Fruit fly (Drosophila melanogaster) whole organism, embryonic: Measurements from ENCODE around the gene CG7650.

Experiments used
- B-H1 ChIP-seq: fragments of 200-800 bp; sonication (Bioruptor generic); IDR thresholded peaks from 3 replicates; pipeline ENCODE4 v1.3.6; 2022; ENCODE audit warnings: missing biosample characterization, missing genetic modification characterization
- CG11504 ChIP-seq: fragments of 200-800 bp; sonication (Bioruptor generic); optimal IDR thresholded peaks from 3 replicates; lab custom pipeline; 2019; ENCODE audit warnings: missing biosample characterization, mild to moderate bottlenecking, missing genetic modification characterization, moderate library complexity
- CG12071 ChIP-seq: fragments of 200-800 bp; sonication (Bioruptor generic); optimal IDR thresholded peaks from 3 replicates; lab custom pipeline; 2018; ENCODE audit warnings: missing biosample characterization, mild to moderate bottlenecking, missing genetic modification characterization
- CG12219 ChIP-seq: fragments of 200-800 bp; sonication (Bioruptor generic); optimal IDR thresholded peaks from 3 replicates; lab custom pipeline; 2018; ENCODE audit warnings: missing biosample characterization, mild to moderate bottlenecking, missing genetic modification characterization
- CG13287 ChIP-seq: fragments of 200-800 bp; sonication (Bioruptor generic); IDR thresholded peaks from 2 replicates; pipeline ENCODE4 v1.3.6; 2022; ENCODE audit warnings: missing biosample characterization, missing genetic modification characterization; ENCODE audit not compliant: partially characterized antibody
- CG15269 ChIP-seq: fragments of 200-800 bp; sonication (Bioruptor generic); optimal IDR thresholded peaks from 2 replicates; lab custom pipeline; 2018; ENCODE audit warnings: missing biosample characterization, mild to moderate bottlenecking, missing genetic modification characterization, moderate library complexity
- CG1603 ChIP-seq: fragments of 200-800 bp; sonication (Bioruptor generic); optimal IDR thresholded peaks from 2 replicates; lab custom pipeline; 2019; ENCODE audit warnings: missing biosample characterization, mild to moderate bottlenecking, missing genetic modification characterization, moderate library complexity
- CG17186 ChIP-seq: fragments of 200-800 bp; sonication (Bioruptor generic); optimal IDR thresholded peaks from 3 replicates; lab custom pipeline; 2017; ENCODE audit warnings: missing biosample characterization, missing genetic modification reagents, missing genetic modification characterization
- CG1792 ChIP-seq: fragments of 200-800 bp; sonication (Bioruptor generic); optimal IDR thresholded peaks from 2 replicates; lab custom pipeline; 2016; ENCODE audit warnings: missing biosample characterization, missing genetic modification characterization
- CG2129 ChIP-seq: fragments of 200-800 bp; sonication (Bioruptor generic); IDR thresholded peaks from 2 replicates; pipeline ENCODE4 v1.3.6; 2022; ENCODE audit warnings: missing biosample characterization, missing genetic modification characterization; ENCODE audit not compliant: partially characterized antibody
- CG2202 ChIP-seq: fragments of 200-800 bp; sonication (Bioruptor generic); optimal IDR thresholded peaks from 2 replicates; lab custom pipeline; 2018; ENCODE audit warnings: missing biosample characterization, mild to moderate bottlenecking, missing genetic modification characterization
- CG32772 ChIP-seq: fragments of 200-800 bp; sonication (Bioruptor generic); IDR thresholded peaks from 2 replicates; pipeline ENCODE4 v1.3.6; 2022; ENCODE audit warnings: missing biosample characterization, missing genetic modification characterization
- CG4404 ChIP-seq: fragments of 200-800 bp; sonication (Bioruptor generic); IDR thresholded peaks from 2 replicates; pipeline ENCODE4 v1.3.6; 2022; ENCODE audit warnings: missing biosample characterization, missing genetic modification characterization
- CG6654 ChIP-seq: fragments of 200-800 bp; sonication (Bioruptor generic); optimal IDR thresholded peaks from 2 replicates; lab custom pipeline; 2017; ENCODE audit warnings: missing biosample characterization, mild to moderate bottlenecking, missing genetic modification characterization
- CG7357 ChIP-seq: fragments of 200-800 bp; sonication (Bioruptor generic); IDR thresholded peaks from 3 replicates; pipeline ENCODE4 v1.3.6; 2022; ENCODE audit warnings: missing biosample characterization, missing genetic modification characterization
- CG7372 ChIP-seq: fragments of 200-800 bp; sonication (Bioruptor generic); IDR thresholded peaks from 2 replicates; pipeline ENCODE4 v1.3.6; 2022; ENCODE audit warnings: missing biosample characterization, missing genetic modification characterization
- CG7745 ChIP-seq: fragments of 200-800 bp; sonication (Bioruptor generic); optimal IDR thresholded peaks from 2 replicates; lab custom pipeline; 2018; ENCODE audit warnings: missing biosample characterization, mild to moderate bottlenecking, missing genetic modification characterization, moderate library complexity
- CG9437 ChIP-seq: fragments of 200-800 bp; sonication (Bioruptor generic); optimal IDR thresholded peaks from 2 replicates; lab custom pipeline; 2018; ENCODE audit warnings: missing biosample characterization, mild to moderate bottlenecking, missing genetic modification characterization
- CG9727 ChIP-seq: fragments of 200-800 bp; sonication (Bioruptor generic); optimal IDR thresholded peaks from 3 replicates; lab custom pipeline; 2017; ENCODE audit warnings: missing biosample characterization, mild to moderate bottlenecking, missing genetic modification characterization
- CTCF ChIP-seq: fragments of 200-800 bp; sonication (Bioruptor generic); optimal IDR thresholded peaks from 2 replicates; lab custom pipeline; 2017; ENCODE audit warnings: missing biosample characterization, mild to moderate bottlenecking, missing genetic modification characterization, moderate library complexity
- Camta ChIP-seq: fragments of 200-800 bp; sonication (Bioruptor generic); optimal IDR thresholded peaks from 2 replicates; lab custom pipeline; 2016; ENCODE audit warnings: missing biosample characterization, missing genetic modification characterization
- Deaf1 ChIP-seq: fragments of 200-800 bp; optimal IDR thresholded peaks from 3 replicates; lab custom pipeline; 2019; ENCODE audit warnings: missing biosample characterization, mild to moderate bottlenecking, missing genetic modification characterization, moderate library complexity
- HmgD ChIP-seq: fragments of 200-800 bp; sonication (Bioruptor generic); optimal IDR thresholded peaks from 3 replicates; lab custom pipeline; 2016; ENCODE audit warnings: missing biosample characterization, missing genetic modification characterization
- Hr78 ChIP-seq, 2 experiments: fragments of 200-800 bp in 1 of 2; fragments of >200 bp in 1 of 2; sonication (Bioruptor generic) in 1 of 2; optimal IDR thresholded peaks; 2 replicates each; lab custom pipeline; 2017 to 2019; ENCODE audit warnings: missing biosample characterization in 2 of 2, missing genetic modification characterization in 2 of 2, mild to moderate bottlenecking in 1 of 2, moderate library complexity in 1 of 2
- NfI ChIP-seq: fragments of 200-800 bp; sonication (Bioruptor generic); optimal IDR thresholded peaks from 3 replicates; lab custom pipeline; 2018; ENCODE audit warnings: missing biosample characterization, mild to moderate bottlenecking, missing genetic modification characterization, moderate library complexity
- Oaz ChIP-seq: fragments of 200-800 bp; sonication (Bioruptor generic); IDR thresholded peaks from 2 replicates; pipeline ENCODE4 v1.3.6; 2022; ENCODE audit warnings: missing biosample characterization, missing genetic modification characterization
- Opbp ChIP-seq: fragments of 200-800 bp; sonication (Bioruptor generic); IDR thresholded peaks from 3 replicates; pipeline ENCODE4 v1.3.6; 2022; ENCODE audit warnings: missing biosample characterization, missing genetic modification characterization; ENCODE audit not compliant: partially characterized antibody
- Sry-δ ChIP-seq: fragments of 200-800 bp; sonication (Bioruptor generic); optimal IDR thresholded peaks from 2 replicates; lab custom pipeline; 2016; ENCODE audit warnings: missing biosample characterization, missing genetic modification characterization
- Ssrp ChIP-seq: fragments of 200-800 bp; sonication (Bioruptor generic); optimal IDR thresholded peaks from 2 replicates; lab custom pipeline; 2018; ENCODE audit warnings: missing biosample characterization, mild to moderate bottlenecking, missing genetic modification characterization, moderate library complexity
- YL-1 ChIP-seq: fragments of 200-800 bp; sonication (Bioruptor generic); optimal IDR thresholded peaks from 3 replicates; lab custom pipeline; 2017; ENCODE audit warnings: missing biosample characterization, mild to moderate bottlenecking, missing genetic modification characterization
- ara ChIP-seq: fragments of 200-800 bp; sonication (Bioruptor generic); IDR thresholded peaks from 2 replicates; pipeline ENCODE4 v1.3.6; 2022; ENCODE audit warnings: missing biosample characterization, missing genetic modification characterization
- caup ChIP-seq: fragments of 200-800 bp; sonication (Bioruptor generic); optimal IDR thresholded peaks from 3 replicates; lab custom pipeline; 2017; ENCODE audit warnings: missing biosample characterization, mild to moderate bottlenecking, missing genetic modification characterization, moderate library complexity; ENCODE audit not compliant: severe bottlenecking
- cg ChIP-seq: fragments of 200-800 bp; sonication (Bioruptor generic); optimal IDR thresholded peaks from 3 replicates; lab custom pipeline; 2019; ENCODE audit warnings: missing biosample characterization, mild to moderate bottlenecking, missing genetic modification characterization, moderate library complexity
- croc ChIP-seq: fragments of 200-800 bp; sonication (Bioruptor generic); conservative IDR thresholded peaks from 3 replicates; pipeline ENCODE4 v1.3.6; 2022; ENCODE audit warnings: missing biosample characterization, missing genetic modification characterization
- emc ChIP-seq: fragments of 200-800 bp; sonication (Bioruptor generic); optimal IDR thresholded peaks from 2 replicates; lab custom pipeline; 2016; ENCODE audit warnings: missing biosample characterization, missing genetic modification characterization
- exex ChIP-seq: fragments of 200-800 bp; sonication (Bioruptor generic); optimal IDR thresholded peaks from 4 replicates; lab custom pipeline; 2018; ENCODE audit warnings: missing biosample characterization, mild to moderate bottlenecking, missing genetic modification characterization, moderate library complexity
- fu2 ChIP-seq: fragments of 200-800 bp; sonication (Bioruptor generic); optimal IDR thresholded peaks from 2 replicates; lab custom pipeline; 2016; ENCODE audit warnings: missing biosample characterization, missing genetic modification characterization
- insv ChIP-seq, 2 experiments: fragments of 200-800 bp; sonication (Bioruptor generic); optimal IDR thresholded peaks; 3 replicates each; lab custom pipeline; 2016 to 2018; ENCODE audit warnings: missing biosample characterization in 2 of 2, missing genetic modification characterization in 2 of 2
- knrl ChIP-seq: fragments of 200-800 bp; sonication (Bioruptor generic); IDR thresholded peaks from 3 replicates; pipeline ENCODE4 v1.3.6; 2022; ENCODE audit warnings: missing biosample characterization, missing genetic modification characterization; ENCODE audit not compliant: partially characterized antibody
- lola ChIP-seq, 3 experiments: fragments of >200 bp in 2 of 3; fragments of 200-800 bp in 1 of 3; sonication (Bioruptor generic) in 1 of 3; optimal IDR thresholded peaks; 2 replicates each; lab custom pipeline; 2017 to 2019; ENCODE audit warnings: missing biosample characterization in 3 of 3, missing genetic modification characterization in 3 of 3, mild to moderate bottlenecking in 1 of 3, moderate library complexity in 1 of 3
- otp ChIP-seq: fragments of 200-800 bp; sonication (Bioruptor generic); IDR thresholded peaks from 3 replicates; pipeline ENCODE4, ENCODE4 v1.3.6; 2022; ENCODE audit warnings: missing biosample characterization, missing genetic modification characterization
- slp2 ChIP-seq: fragments of 200-800 bp; sonication (Bioruptor generic); optimal IDR thresholded peaks from 2 replicates; lab custom pipeline; 2016; ENCODE audit warnings: missing biosample characterization, missing genetic modification characterization
- sna ChIP-seq: fragments of 200-800 bp; sonication (Bioruptor generic); IDR thresholded peaks from 2 replicates; pipeline ENCODE4 v1.3.6; 2022; ENCODE audit warnings: missing biosample characterization, missing genetic modification characterization; ENCODE audit not compliant: partially characterized antibody
- trh ChIP-seq: fragments of 200-800 bp; sonication (Bioruptor generic); optimal IDR thresholded peaks from 2 replicates; lab custom pipeline; 2016; ENCODE audit warnings: missing biosample characterization, missing genetic modification characterization
- wek ChIP-seq: fragments of 200-800 bp; sonication (Bioruptor generic); optimal IDR thresholded peaks from 3 replicates; lab custom pipeline; 2018; ENCODE audit warnings: missing biosample characterization, mild to moderate bottlenecking, missing genetic modification characterization, moderate library complexity
- zen2 ChIP-seq: fragments of 200-800 bp; sonication (Bioruptor generic); IDR thresholded peaks from 3 replicates; pipeline ENCODE4 v1.3.6; 2022; ENCODE audit warnings: missing biosample characterization, missing genetic modification characterization; ENCODE audit not compliant: partially characterized antibody
- zf30C ChIP-seq: fragments of 200-800 bp; sonication (Bioruptor generic); optimal IDR thresholded peaks from 3 replicates; lab custom pipeline; 2018; ENCODE audit warnings: missing biosample characterization, mild to moderate bottlenecking, missing genetic modification characterization
- zfh1 ChIP-seq: fragments of 200-800 bp; sonication (Bioruptor generic); IDR thresholded peaks from 3 replicates; pipeline ENCODE4 v1.3.6; 2022; ENCODE audit warnings: missing biosample characterization, missing genetic modification characterization

Gene CG7650

DNA sequence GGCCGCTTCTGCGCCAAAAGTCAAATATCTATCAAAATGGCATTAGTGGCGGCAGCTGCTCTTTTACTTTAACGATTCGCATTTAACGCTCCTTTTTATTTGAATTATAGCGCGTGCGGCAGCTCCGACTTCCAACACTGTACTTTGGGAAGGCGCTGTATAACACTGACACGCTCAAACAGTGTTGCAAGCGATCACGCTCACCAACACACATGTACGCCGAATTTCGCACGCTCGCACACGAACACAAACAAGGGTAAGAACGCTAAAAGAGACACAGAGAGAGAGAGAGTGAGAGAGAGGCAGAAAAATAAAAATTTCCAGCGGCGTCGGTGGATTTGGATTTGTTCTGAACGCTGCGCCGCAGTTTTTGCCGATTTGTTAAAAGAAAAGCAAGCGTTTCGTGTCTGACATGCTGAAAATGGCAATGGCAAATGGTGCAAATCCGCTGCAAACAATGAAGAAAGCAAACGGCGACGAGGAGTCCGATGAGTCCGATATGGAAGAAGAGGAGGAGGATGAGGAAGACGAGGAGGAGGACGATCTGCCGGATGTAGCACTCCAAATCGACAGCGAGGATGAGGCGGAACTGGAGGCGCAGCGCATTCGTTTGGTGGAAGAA lies 9.6 kb upstream of the CG7650 start, which contains the start of gene Phs (continued):
- peak; percentile 51 for TF ChIP-seq CG2202 (tag; lab: Kevin White, UChicago)
- peak; percentile 78 for TF ChIP-seq Camta (GFP tag; lab: Kevin White, UChicago)
- TF ChIP-seq CG13287 (GFP tag; lab: Robert Waterston, UW): peak; percentile 69
- TF ChIP-seq Oaz (GFP tag; lab: Robert Waterston, UW): no peak
- peak; percentile 78 for TF ChIP-seq otp (GFP tag; lab: Robert Waterston, UW)
- TF ChIP-seq Hr78 (GFP tag; optimal IDR thresholded peaks at IDR 0.05; lab: Kevin White, UChicago): no peak
- TF ChIP-seq sna (GFP tag; lab: Robert Waterston, UW): peak; percentile 14; the same call in 1 of the 2 replicates
- TF ChIP-seq CG7372 (GFP tag; lab: Robert Waterston, UW): peak; percentile 82
- TF ChIP-seq CG1603 (tag; lab: Kevin White, UChicago): peak; percentile 83
- TF ChIP-seq zf30C (GFP tag; lab: Kevin White, UChicago): peak; percentile 36
- no peak for TF ChIP-seq B-H1
- TF ChIP-seq CG7745: peak; percentile 35
- peak; percentile 75 for TF ChIP-seq CG4404 (GFP tag; lab: Robert Waterston, UW)
- TF ChIP-seq Ssrp (tag; lab: Kevin White, UChicago): peak; percentile 26
- peak; percentile 24 for TF ChIP-seq Deaf1 (tag; lab: Kevin White, UChicago)
- TF ChIP-seq knrl (GFP tag; lab: Robert Waterston, UW): peak; percentile 37; the same call in 1 of the 3 replicates
- peak; percentile 10 for TF ChIP-seq CG9727 (GFP tag; lab: Kevin White, UChicago)
- peak; percentile 66 for TF ChIP-seq CG17186
- peak; percentile 54 for TF ChIP-seq croc (GFP tag; lab: Robert Waterston, UW)
- peak; percentile 84 for TF ChIP-seq fu2 (GFP tag; lab: Kevin White, UChicago)
- peak; percentile 77 for TF ChIP-seq YL-1 (GFP tag; lab: Kevin White, UChicago)
- TF ChIP-seq CG15269 (tag; lab: Kevin White, UChicago): peak; percentile 47
- peak; percentile 95 for TF ChIP-seq HmgD (GFP tag; lab: Kevin White, UChicago)
- peak; percentile 74 for TF ChIP-seq slp2
- TF ChIP-seq caup (GFP tag; lab: Kevin White, UChicago): peak; percentile 88
- TF ChIP-seq CG12219 (GFP tag; lab: Kevin White, UChicago): no peak
- peak; percentile 71 for TF ChIP-seq CG1792 (GFP tag; lab: Kevin White, UChicago)
- no peak for TF ChIP-seq zen2 (GFP tag; lab: Robert Waterston, UW)
- peak; percentile 74 for TF ChIP-seq CG12071 (GFP tag; lab: Kevin White, UChicago)
- peak in 1 of 2 experiments; percentile 30 for TF ChIP-seq insv (GFP tag; optimal IDR thresholded peaks at IDR 0.05; lab: Kevin White, UChicago)
- peak; percentile 93 for TF ChIP-seq zfh1 (GFP tag; lab: Robert Waterston, UW)
- peak; percentile 56 for TF ChIP-seq emc (GFP tag; lab: Kevin White, UChicago)
- peak; percentile 52 for TF ChIP-seq trh (GFP tag; lab: Kevin White, UChicago)
- TF ChIP-seq CG11504: peak; percentile 60
- TF ChIP-seq CG9437 (GFP tag; lab: Kevin White, UChicago): peak; percentile 44
- TF ChIP-seq CG6654 (GFP tag; lab: Kevin White, UChicago): no peak
- 0 out of 3 replicates have a peak, but pooled peaks have one; percentile 33 for TF ChIP-seq CG7357 (GFP tag; lab: Robert Waterston, UW)
- TF ChIP-seq CG2129 (GFP tag; lab: Robert Waterston, UW): no peak
- TF ChIP-seq wek: peak; percentile 52
- TF ChIP-seq exex: no peak
- peak; percentile 88 for TF ChIP-seq NfI (GFP tag; lab: Kevin White, UChicago)
- peak; percentile 74 for TF ChIP-seq ara (GFP tag; lab: Robert Waterston, UW)
- peak; percentile 72; the same call in 2 of the 3 replicates for TF ChIP-seq Opbp
- peak; percentile 59 for TF ChIP-seq Sry-δ
- peak; percentile 64; the same call in 1 of the 2 replicates for TF ChIP-seq CG32772 (GFP tag; lab: Robert Waterston, UW)
- TF ChIP-seq cg: peak; percentile 98
- peak; percentile 11 for TF ChIP-seq CTCF (GFP tag; lab: Kevin White, UChicago)
- TF ChIP-seq lola (GFP tag; optimal IDR thresholded peaks at IDR 0.05; lab: Kevin White, UChicago): peak in 1 of 3 experiments; percentile 30
